Worm (Caenorhabditis elegans) whole organism, young adult: ENCODE measurements around the gene F22E5.1.

Source experiments
- F23B12.7 ChIP-seq: sonication (generic microtip); optimal IDR thresholded peaks from 2 replicates; lab custom pipeline; 2017; ENCODE audit warnings: missing genetic modification characterization, mild to moderate bottlenecking, missing compliant biosample characterization, antibody characterized with exemption, moderate library complexity; ENCODE audit not compliant: insufficient read depth
- egl-44 ChIP-seq: fragments of 200-800 bp; sonication (Bioruptor generic); IDR thresholded peaks from 2 replicates; pipeline ENCODE4 v1.3.6; 2022; ENCODE audit warnings: missing genetic modification reagents, missing genetic modification characterization, missing compliant biosample characterization

DNA sequence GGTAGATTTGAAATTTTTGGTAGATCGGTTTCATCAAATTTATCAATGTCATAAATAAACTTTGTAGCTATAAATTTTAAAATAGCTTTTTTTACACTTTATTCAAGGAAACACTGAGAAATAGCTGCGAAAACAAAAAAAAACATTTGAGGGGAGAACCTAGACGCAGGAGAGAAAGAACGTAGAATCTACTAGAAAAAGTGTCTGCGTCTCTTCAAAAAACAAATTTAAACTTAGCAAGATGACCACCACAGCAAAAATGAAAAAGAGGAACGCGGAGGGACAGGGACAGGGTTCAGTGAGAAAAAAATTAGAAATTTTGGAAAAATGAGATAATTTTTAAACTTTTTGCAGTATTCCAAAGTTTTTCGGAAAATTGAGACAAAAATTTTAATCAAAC lies 24.6 kb upstream of the F22E5.1 start:
- TF ChIP-seq egl-44: no peak
- no peak for TF ChIP-seq F23B12.7 (tag; lab: Kevin White, UChicago)
